Worm (Caenorhabditis elegans) whole organism, L2 larva: Measurements from ENCODE around the gene H10E21.5.

ENCODE experiments used
- F13H6.1 ChIP-seq: sonication (generic microtip); optimal IDR thresholded peaks from 2 replicates; lab custom pipeline; 2016; ENCODE audit warnings: missing genetic modification characterization, missing compliant biosample characterization
- aly-2 ChIP-seq: fragments of 150-350 bp; optimal IDR thresholded peaks from 2 replicates; lab custom pipeline; 2014; ENCODE audit warnings: missing biosample characterization, missing genetic modification characterization
- lin-13 ChIP-seq: fragments of 150-350 bp; optimal IDR thresholded peaks from 2 replicates; lab custom pipeline; 2014; ENCODE audit warnings: missing biosample characterization, missing genetic modification reagents, missing genetic modification characterization
- lin-39 ChIP-seq: fragments of 150-350 bp; optimal IDR thresholded peaks from 2 replicates; lab custom pipeline; 2014; ENCODE audit warnings: missing biosample characterization, missing genetic modification reagents, missing genetic modification characterization
- mbf-1 ChIP-seq: sonication (generic microtip); optimal IDR thresholded peaks from 2 replicates; lab custom pipeline; 2017; ENCODE audit warnings: missing biosample characterization, missing genetic modification characterization
- nhr-12 ChIP-seq: fragments of 150-350 bp; optimal IDR thresholded peaks from 2 replicates; lab custom pipeline; 2014; ENCODE audit warnings: missing biosample characterization, missing genetic modification characterization
- nhr-23 ChIP-seq: fragments of 150-350 bp; optimal IDR thresholded peaks from 2 replicates; lab custom pipeline; 2014; ENCODE audit warnings: missing biosample characterization, missing genetic modification reagents, missing genetic modification characterization
- nhr-237 ChIP-seq: fragments of 150-350 bp; optimal IDR thresholded peaks from 2 replicates; lab custom pipeline; 2014; ENCODE audit warnings: missing biosample characterization, missing genetic modification characterization
- nhr-25 ChIP-seq: fragments of 150-350 bp; sonication (generic microtip); optimal IDR thresholded peaks from 3 replicates; lab custom pipeline; 2014; ENCODE audit warnings: missing biosample characterization, missing genetic modification characterization
- snpc-4 ChIP-seq: fragments of 150-350 bp; optimal IDR thresholded peaks from 2 replicates; lab custom pipeline; 2014; ENCODE audit warnings: missing biosample characterization, missing genetic modification characterization
- unc-39 ChIP-seq: fragments of 150-350 bp; optimal IDR thresholded peaks from 2 replicates; lab custom pipeline; 2014; ENCODE audit warnings: missing biosample characterization, missing genetic modification characterization
- zag-1 ChIP-seq: fragments of 150-350 bp; optimal IDR thresholded peaks from 2 replicates; lab custom pipeline; 2014; ENCODE audit warnings: missing biosample characterization, missing genetic modification characterization
- ztf-4 ChIP-seq: fragments of 150-350 bp; optimal IDR thresholded peaks from 2 replicates; lab custom pipeline; 2014; ENCODE audit warnings: missing biosample characterization, missing genetic modification characterization

ce11 chrIII:72078-72477 lies 48.3 kb upstream of the H10E21.5 start:
- TF ChIP-seq nhr-237 (tag; lab: Kevin White, UChicago) = no peak
- TF ChIP-seq unc-39 = no peak
- TF ChIP-seq zag-1 = no peak
- no peak for TF ChIP-seq lin-39
- TF ChIP-seq ztf-4 (tag; lab: Kevin White, UChicago) = no peak
- TF ChIP-seq mbf-1 (tag; lab: Kevin White, UChicago) = no peak
- TF ChIP-seq nhr-25 = no peak
- TF ChIP-seq aly-2 (tag; lab: Kevin White, UChicago) = no peak
- no peak for TF ChIP-seq F13H6.1 (tag; lab: Kevin White, UChicago)
- TF ChIP-seq nhr-12 (tag; lab: Kevin White, UChicago) = no peak
- no peak for TF ChIP-seq nhr-23
- no peak for TF ChIP-seq lin-13 (GFP tag; lab: Kevin White, UChicago)
- no peak for TF ChIP-seq snpc-4 (tag; lab: Kevin White, UChicago)
